Worm (Caenorhabditis elegans): ENCODE measurements around the gene F14H3.4.

ce11 chrV:16080678-16081077 lies 25.8 kb upstream of the F14H3.4 start:
- TF ChIP-seq lsy-2 (tag; optimal IDR thresholded peaks at IDR 0.05), result no peak
- no peak for TF ChIP-seq alr-1 (tag; optimal IDR thresholded peaks at IDR 0.05)
- no peak for TF ChIP-seq unc-39 (tag; optimal IDR thresholded peaks at IDR 0.05)
- no peak for TF ChIP-seq ama-1 (optimal IDR thresholded peaks at IDR 0.05)
- TF ChIP-seq nhr-12 (tag; optimal IDR thresholded peaks at IDR 0.05), result no peak
- TF ChIP-seq unc-62 (GFP tag; optimal IDR thresholded peaks at IDR 0.05), result no peak
- no peak for TF ChIP-seq dmd-4 (tag; optimal IDR thresholded peaks at IDR 0.05)
- no peak for TF ChIP-seq elt-1 (tag; optimal IDR thresholded peaks at IDR 0.05)
